Fruit fly (Drosophila melanogaster) whole organism, embryonic: ENCODE results near the gene pyd.

Experiments
- Asciz ChIP-seq: fragments of 200-800 bp; sonication (Bioruptor generic); optimal IDR thresholded peaks from 2 replicates; lab custom pipeline; 2017; ENCODE audit warnings: missing biosample characterization, mild to moderate bottlenecking, missing genetic modification characterization, missing genetic modification reagents
- Atf-2 ChIP-seq: fragments of 200-800 bp; sonication (Bioruptor generic); optimal IDR thresholded peaks from 2 replicates; lab custom pipeline; 2016; ENCODE audit warnings: missing biosample characterization, missing genetic modification characterization
- BEAF-32 ChIP-seq: fragments of 200-800 bp; sonication (Bioruptor generic); optimal IDR thresholded peaks from 3 replicates; lab custom pipeline; 2017; ENCODE audit warnings: missing biosample characterization, missing genetic modification characterization, mild to moderate bottlenecking, moderate library complexity, missing genetic modification reagents
- CG10979 ChIP-seq: fragments of 200-800 bp; sonication (Bioruptor generic); optimal IDR thresholded peaks from 2 replicates; lab custom pipeline; 2018; ENCODE audit warnings: missing biosample characterization, mild to moderate bottlenecking, missing genetic modification characterization, moderate library complexity
- CG1233 ChIP-seq: fragments of 200-800 bp; sonication (Bioruptor generic); optimal IDR thresholded peaks from 4 replicates; lab custom pipeline; 2018; ENCODE audit warnings: missing biosample characterization, mild to moderate bottlenecking, missing genetic modification characterization
- CG15269 ChIP-seq: fragments of 200-800 bp; sonication (Bioruptor generic); optimal IDR thresholded peaks from 2 replicates; lab custom pipeline; 2018; ENCODE audit warnings: missing biosample characterization, mild to moderate bottlenecking, missing genetic modification characterization, moderate library complexity
- CG1529 ChIP-seq: fragments of 200-800 bp; sonication (Bioruptor generic); optimal IDR thresholded peaks from 3 replicates; lab custom pipeline; 2018; ENCODE audit warnings: missing biosample characterization, missing genetic modification characterization
- CG16815 ChIP-seq: fragments of 200-800 bp; sonication (Bioruptor generic); optimal IDR thresholded peaks from 3 replicates; lab custom pipeline; 2017; ENCODE audit warnings: missing biosample characterization, mild to moderate bottlenecking, missing genetic modification characterization
- CG2712 ChIP-seq: fragments of 200-800 bp; optimal IDR thresholded peaks from 3 replicates; lab custom pipeline; 2019; ENCODE audit warnings: missing biosample characterization, mild to moderate bottlenecking, missing genetic modification characterization, moderate library complexity
- CG33213 ChIP-seq: fragments of 200-800 bp; sonication (Bioruptor generic); optimal IDR thresholded peaks from 3 replicates; lab custom pipeline; 2016; ENCODE audit warnings: missing biosample characterization, missing genetic modification characterization
- CG6791 ChIP-seq: fragments of 200-800 bp; sonication (Bioruptor generic); IDR thresholded peaks from 3 replicates; pipeline ENCODE4 v1.3.6; 2022; ENCODE audit warnings: missing biosample characterization, missing genetic modification characterization; ENCODE audit not compliant: partially characterized antibody
- CG8478 ChIP-seq: fragments of >200 bp; optimal IDR thresholded peaks from 2 replicates; lab custom pipeline; 2018
- Deaf1 ChIP-seq: fragments of 200-800 bp; optimal IDR thresholded peaks from 3 replicates; lab custom pipeline; 2019; ENCODE audit warnings: missing biosample characterization, mild to moderate bottlenecking, missing genetic modification characterization, moderate library complexity
- Dll ChIP-seq: fragments of 200-800 bp; sonication (Bioruptor generic); IDR thresholded peaks from 4 replicates; pipeline ENCODE4 v1.3.6; 2022; ENCODE audit warnings: missing biosample characterization, missing genetic modification characterization; ENCODE audit not compliant: partially characterized antibody
- Ets65A ChIP-seq: fragments of 200-800 bp; sonication (Bioruptor generic); peaks from one replicate; lab custom pipeline; 2016; ENCODE audit warnings: missing biosample characterization, missing genetic modification characterization
- Ets97D ChIP-seq: fragments of 200-800 bp; sonication (Bioruptor generic); optimal IDR thresholded peaks from 3 replicates; lab custom pipeline; 2016; ENCODE audit warnings: missing biosample characterization, missing genetic modification characterization
- Lpt ChIP-seq: fragments of >200 bp; optimal IDR thresholded peaks from 2 replicates; lab custom pipeline; 2018; ENCODE audit warnings: missing biosample characterization, missing genetic modification characterization
- Med ChIP-seq: fragments of 200-800 bp; sonication (Bioruptor generic); peaks from one replicate; lab custom pipeline; 2016; ENCODE audit warnings: missing biosample characterization, missing genetic modification characterization, mild to moderate bottlenecking, inconsistent platforms, moderate library complexity
- Myb ChIP-seq: fragments of 200-800 bp; sonication (Bioruptor generic); optimal IDR thresholded peaks from 2 replicates; lab custom pipeline; 2016; ENCODE audit warnings: missing biosample characterization, missing genetic modification characterization
- Sin3A ChIP-seq: fragments of >200 bp; optimal IDR thresholded peaks from 2 replicates; lab custom pipeline; 2018
- Stat92E ChIP-seq, 3 experiments: fragments of >200 bp in 2 of 3; fragments of 200-800 bp in 1 of 3; sonication (Bioruptor generic) in 1 of 3; optimal IDR thresholded peaks; 2 replicates each; lab custom pipeline; 2017 to 2019; ENCODE audit warnings: missing biosample characterization in 3 of 3, missing genetic modification characterization in 3 of 3, mild to moderate bottlenecking in 1 of 3, moderate library complexity in 1 of 3
- Usf ChIP-seq: fragments of 200-800 bp; sonication (Bioruptor generic); optimal IDR thresholded peaks from 2 replicates; lab custom pipeline; 2017; ENCODE audit warnings: missing genotype, missing biosample characterization, missing genetic modification characterization
- abd-A ChIP-seq: fragments of 200-800 bp; sonication (Bioruptor generic); optimal IDR thresholded peaks from 3 replicates; lab custom pipeline; 2019; ENCODE audit warnings: missing biosample characterization, mild to moderate bottlenecking, missing genetic modification characterization, moderate library complexity
- ac ChIP-seq: fragments of 200-800 bp; sonication (Bioruptor generic); optimal IDR thresholded peaks from 3 replicates; lab custom pipeline; 2017; ENCODE audit warnings: missing biosample characterization, mild to moderate bottlenecking, missing genetic modification characterization
- ap ChIP-seq: fragments of 200-800 bp; sonication (Bioruptor generic); IDR thresholded peaks from 2 replicates; pipeline ENCODE4 v1.3.6; 2022; ENCODE audit warnings: missing biosample characterization, missing genetic modification characterization
- ara ChIP-seq: fragments of 200-800 bp; sonication (Bioruptor generic); IDR thresholded peaks from 2 replicates; pipeline ENCODE4 v1.3.6; 2022; ENCODE audit warnings: missing biosample characterization, missing genetic modification characterization
- cad ChIP-seq: fragments of >200 bp; optimal IDR thresholded peaks from 2 replicates; lab custom pipeline; 2017; ENCODE audit warnings: missing biosample characterization, missing genetic modification characterization
- crp ChIP-seq, 2 experiments: fragments of 200-800 bp; sonication (Bioruptor generic); optimal IDR thresholded peaks; 2 replicates in 1 of 2; 3 replicates in 1 of 2; lab custom pipeline; 2017; ENCODE audit warnings: missing biosample characterization in 2 of 2, missing genetic modification characterization in 2 of 2, mild to moderate bottlenecking in 1 of 2, moderate library complexity in 1 of 2
- mld ChIP-seq: fragments of 200-800 bp; sonication (Bioruptor generic); IDR thresholded peaks from 3 replicates; pipeline ENCODE4 v1.3.6; 2022; ENCODE audit warnings: missing biosample characterization, missing genetic modification characterization; ENCODE audit not compliant: partially characterized antibody
- oc ChIP-seq: fragments of 200-800 bp; sonication (Bioruptor generic); optimal IDR thresholded peaks from 2 replicates; lab custom pipeline; 2018; ENCODE audit warnings: missing biosample characterization, mild to moderate bottlenecking, missing genetic modification characterization, moderate library complexity
- prd ChIP-seq, 3 experiments: fragments of >200 bp in 2 of 3; fragments of 200-800 bp in 1 of 3; sonication (Bioruptor generic) in 1 of 3; optimal IDR thresholded peaks in 2 of 3; IDR thresholded peaks in 1 of 3; 2 replicates in 2 of 3; 3 replicates in 1 of 3; pipeline versions ENCODE4 v1.3.6 to Lab custom; 2017 to 2022; ENCODE audit warnings: missing biosample characterization in 1 of 3, missing genetic modification characterization in 1 of 3
- psq ChIP-seq: fragments of 200-800 bp; sonication (Bioruptor generic); optimal IDR thresholded peaks from 2 replicates; lab custom pipeline; 2017; ENCODE audit warnings: missing biosample characterization, missing genetic modification characterization
- row ChIP-seq: fragments of 200-800 bp; sonication (Bioruptor generic); IDR thresholded peaks from 3 replicates; pipeline ENCODE4 v1.3.6; 2022; ENCODE audit warnings: missing biosample characterization, missing genetic modification characterization
- salm ChIP-seq: fragments of 200-800 bp; sonication (Bioruptor generic); optimal IDR thresholded peaks from 2 replicates; lab custom pipeline; 2018; ENCODE audit warnings: missing biosample characterization, mild to moderate bottlenecking, missing genetic modification characterization
- sd ChIP-seq: fragments of 200-800 bp; sonication (Bioruptor generic); optimal IDR thresholded peaks from 3 replicates; lab custom pipeline; 2018; ENCODE audit warnings: missing biosample characterization, mild to moderate bottlenecking, missing genetic modification characterization, moderate library complexity
- sens ChIP-seq: fragments of 200-800 bp; sonication (Bioruptor generic); peaks from one replicate; lab custom pipeline; 2016; ENCODE audit warnings: missing biosample characterization, missing genetic modification characterization
- sna ChIP-seq: fragments of 200-800 bp; sonication (Bioruptor generic); IDR thresholded peaks from 2 replicates; pipeline ENCODE4 v1.3.6; 2022; ENCODE audit warnings: missing biosample characterization, missing genetic modification characterization; ENCODE audit not compliant: partially characterized antibody
- sr ChIP-seq: fragments of 200-800 bp; sonication (Bioruptor generic); IDR thresholded peaks from 3 replicates; pipeline ENCODE4 v1.3.6; 2022; ENCODE audit warnings: missing biosample characterization, missing genetic modification characterization
- sug ChIP-seq: fragments of 200-800 bp; optimal IDR thresholded peaks from 2 replicates; lab custom pipeline; 2019; ENCODE audit warnings: missing biosample characterization, mild to moderate bottlenecking, missing genetic modification characterization, moderate library complexity
- usp ChIP-seq: fragments of >200 bp; optimal IDR thresholded peaks from 2 replicates; lab custom pipeline; 2017; ENCODE audit warnings: missing biosample characterization, missing genetic modification characterization
- vfl ChIP-seq: fragments of 200-800 bp; sonication (Bioruptor generic); optimal IDR thresholded peaks from 2 replicates; lab custom pipeline; 2016; ENCODE audit warnings: missing biosample characterization, missing genetic modification characterization
- vvl ChIP-seq: fragments of 200-800 bp; sonication (Bioruptor generic); IDR thresholded peaks from 2 replicates; pipeline ENCODE4 v1.3.6; 2022; ENCODE audit warnings: missing biosample characterization, missing genetic modification characterization
- zfh1 ChIP-seq: fragments of 200-800 bp; sonication (Bioruptor generic); IDR thresholded peaks from 3 replicates; pipeline ENCODE4 v1.3.6; 2022; ENCODE audit warnings: missing biosample characterization, missing genetic modification characterization

The pyd gene

DNA sequence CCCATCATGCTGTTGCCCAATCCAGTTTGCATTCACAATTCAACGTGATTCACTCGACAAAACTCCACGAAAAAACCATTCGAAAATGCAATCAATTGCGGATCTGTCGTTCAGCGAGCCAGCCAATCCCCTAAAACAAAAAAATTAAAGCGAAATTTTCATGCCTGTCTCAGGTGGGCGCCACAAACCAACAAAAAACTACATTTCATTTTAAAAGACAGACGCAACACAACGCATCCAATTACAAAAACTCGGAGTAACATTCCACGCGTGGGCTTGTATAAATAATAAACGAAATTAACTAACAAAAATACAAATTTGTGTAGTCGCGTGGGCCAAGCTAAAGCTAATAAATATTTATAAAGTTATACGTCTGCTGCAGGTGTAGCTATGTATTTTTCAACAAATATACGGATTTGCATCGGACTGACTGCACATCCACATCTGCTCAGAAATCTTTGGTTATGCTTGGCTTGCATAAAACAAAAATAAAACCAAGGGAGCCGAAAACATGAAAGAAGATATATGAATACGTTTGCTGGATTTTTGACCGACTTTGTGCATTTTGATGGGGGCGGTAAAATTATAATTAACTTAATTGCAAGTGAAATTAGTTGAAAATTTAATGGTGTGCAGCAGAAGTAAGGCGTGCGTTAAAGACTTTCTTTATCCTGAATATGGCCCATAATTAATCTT is 87.6 kb downstream of the pyd start:
- TF ChIP-seq Asciz (GFP tag; lab: Kevin White, UChicago) = no peak
- TF ChIP-seq Ets65A = peak; percentile 71
- TF ChIP-seq sd (tag; lab: Kevin White, UChicago) = peak; percentile 87
- TF ChIP-seq CG1529 (GFP tag; lab: Kevin White, UChicago) = peak; percentile 16
- peak; percentile 52; the same call in 1 of the 3 replicates for TF ChIP-seq sr (GFP tag; lab: Robert Waterston, UW)
- TF ChIP-seq ap (GFP tag; lab: Robert Waterston, UW) = no peak
- peak; percentile 50; the same call in 1 of the 2 replicates for TF ChIP-seq vvl (GFP tag; lab: Robert Waterston, UW)
- peak; percentile 74 for TF ChIP-seq sens
- no peak for TF ChIP-seq psq (GFP tag; lab: Kevin White, UChicago)

DNA sequence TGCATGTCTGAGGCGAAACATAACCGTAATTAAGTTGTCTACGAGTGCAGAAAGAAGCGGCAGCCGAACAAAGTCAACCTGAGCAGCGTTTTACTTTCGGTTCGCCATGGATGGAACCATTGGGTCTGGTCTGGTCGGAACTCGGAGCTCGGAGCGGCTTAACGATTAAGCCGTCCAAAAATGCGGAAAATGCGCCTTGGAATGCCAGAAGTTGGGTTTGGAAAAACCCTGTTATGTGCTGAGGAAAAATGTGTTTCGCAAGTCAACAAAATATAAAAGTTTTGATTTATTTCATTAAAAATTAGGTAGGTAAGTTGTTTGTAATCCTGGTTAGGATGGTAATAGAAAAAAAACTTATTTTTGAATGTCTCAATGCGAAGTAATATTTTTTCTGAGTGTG is 90.2 kb downstream of the pyd start:
- TF ChIP-seq prd (optimal IDR thresholded peaks at IDR 0.05; lab: Kevin White, UChicago) (no peak), prd (GFP tag; IDR thresholded peaks at IDR 0.05; lab: Robert Waterston, UW) (0 out of 3 replicates have a peak, but pooled peaks have one; percentile 20), abd-A (tag; lab: Kevin White, UChicago) (no peak), Atf-2 (GFP tag; lab: Kevin White, UChicago) (no peak), ara (GFP tag; lab: Robert Waterston, UW) (0 out of 2 replicates have a peak, but pooled peaks have one; percentile 34), vvl (GFP tag; lab: Robert Waterston, UW) (0 out of 2 replicates have a peak, but pooled peaks have one; percentile 15), Med (GFP tag; lab: Kevin White, UChicago) (peak; percentile 53), CG16815 (GFP tag; lab: Kevin White, UChicago) (no peak), CG10979 (peak; percentile 24), Ets65A (peak; percentile 59), zfh1 (peak; percentile 12; the same call in 1 of the 3 replicates), CG2712 (peak; percentile 19), sens (peak; percentile 81), oc (tag; lab: Kevin White, UChicago) (peak; percentile 35), CG33213 (GFP tag; lab: Kevin White, UChicago) (no peak)

DNA sequence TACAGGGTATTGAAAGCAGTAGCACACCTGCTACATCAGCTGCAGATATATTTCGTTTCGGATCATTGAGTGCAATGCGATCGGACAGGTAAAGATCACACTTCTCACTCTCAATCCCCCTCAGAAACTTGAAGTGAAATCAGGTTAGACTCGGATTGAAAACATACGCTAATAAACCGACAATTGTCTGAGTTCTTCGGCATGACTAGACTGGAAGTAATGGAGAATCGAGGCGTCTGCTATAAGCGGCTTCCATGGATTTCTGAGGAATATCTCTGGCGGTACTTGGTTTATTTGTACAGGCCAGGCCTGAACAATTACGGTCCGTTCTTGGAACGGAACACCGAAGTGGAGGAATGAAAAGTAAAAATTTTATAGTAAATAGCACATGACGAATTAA is 90.7 kb downstream of the pyd start:
- TF ChIP-seq Dll (GFP tag; lab: Robert Waterston, UW) (0 out of 4 replicates have a peak, but pooled peaks have one; percentile 25), vfl (GFP tag; lab: Kevin White, UChicago) (no peak), row (GFP tag; lab: Robert Waterston, UW) (0 out of 3 replicates have a peak, but pooled peaks have one; percentile 22), mld (no peak), cad (GFP tag; lab: Kevin White, UChicago) (peak; percentile 10), CG1233 (GFP tag; lab: Kevin White, UChicago) (peak; percentile 61), Stat92E (GFP tag; optimal IDR thresholded peaks at IDR 0.05; lab: Kevin White, UChicago) (peak in 1 of 3 experiments; percentile 59)

DNA sequence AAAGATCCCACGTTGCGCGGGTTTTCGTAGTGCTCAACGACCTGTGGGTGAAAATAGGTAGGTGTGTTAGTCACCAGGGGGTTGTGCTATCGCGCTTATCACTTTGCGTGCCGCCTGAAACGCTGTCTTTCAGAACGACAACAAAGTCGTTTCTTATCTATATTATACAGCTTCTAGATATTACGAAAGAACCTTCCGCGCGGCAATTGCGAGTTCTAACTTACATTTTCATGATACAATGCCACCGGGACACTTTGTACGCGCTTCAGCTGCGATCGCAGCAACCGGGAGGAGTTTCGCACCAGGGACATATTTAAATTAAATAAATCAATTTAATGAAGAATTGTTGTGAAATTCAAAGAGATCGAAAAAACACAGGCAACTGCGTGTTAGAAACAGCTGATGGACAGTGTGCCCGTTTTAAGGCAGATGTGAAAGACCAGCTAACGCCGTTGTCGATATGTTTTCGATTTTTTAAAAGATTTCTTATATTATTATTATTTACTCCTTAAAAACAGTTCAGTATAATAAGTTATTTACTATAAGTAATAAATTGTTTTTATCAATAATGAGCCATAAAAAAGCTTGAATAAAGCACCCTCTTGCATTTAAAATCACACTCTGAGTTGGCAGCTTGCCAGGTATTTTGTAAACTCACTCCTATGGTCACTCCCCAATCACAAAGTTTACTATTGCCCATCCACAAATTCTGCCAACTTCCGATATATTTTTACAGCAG is 107.8 kb downstream of the pyd start, which contains the start of the genes IscU and CG8379:
TSS of gene IscU (minus strand) at position 417 of the 739 bp plus-strand sequence.
TSS of gene CG8379 (plus strand) at position 651 of the 739 bp plus-strand sequence.
- TF ChIP-seq usp (GFP tag; lab: Kevin White, UChicago) (no peak), BEAF-32 (GFP tag; lab: Kevin White, UChicago) (peak; percentile 74), Lpt (no peak), crp (GFP tag; optimal IDR thresholded peaks at IDR 0.05; lab: Kevin White, UChicago) (peak; percentile 45 to 93), salm (peak; percentile 16), sna (GFP tag; lab: Robert Waterston, UW) (peak; percentile 73), Myb (GFP tag; lab: Kevin White, UChicago) (no peak), CG6791 (no peak), Ets97D (GFP tag; lab: Kevin White, UChicago) (peak; percentile 10), CG8478 (lab: Kevin White, UChicago) (no peak), Deaf1 (no peak), Sin3A (peak; percentile 70), ac (GFP tag; lab: Kevin White, UChicago) (no peak), sug (tag; lab: Kevin White, UChicago) (peak; percentile 98), CG15269 (tag; lab: Kevin White, UChicago) (no peak), Usf (GFP tag; lab: Kevin White, UChicago) (no peak), zfh1 (no peak)
